Fruit fly (Drosophila melanogaster): Measurements from ENCODE around the gene CG4367.

CG4367 gene

dm6 chr3R:20317402-20318165, 12.8 kb upstream of the CG4367 start (continued):
- peak; percentile 71; the same call in 1 of the 4 replicates for TF ChIP-seq chinmo (GFP tag; IDR thresholded peaks at IDR 0.05; ENCODE audit: partially characterized antibody)
- peak; percentile 75 for TF ChIP-seq Drgx (GFP tag; IDR thresholded peaks at IDR 0.05)

dm6 chr3R:20316599-20316998, 11.8 kb upstream of the CG4367 start:
- TF ChIP-seq Aef1 (GFP tag; IDR thresholded peaks at IDR 0.05) (no peak), mirr (GFP tag; optimal IDR thresholded peaks at IDR 0.05) (peak; percentile 66), Trl (optimal IDR thresholded peaks at IDR 0.05) (no peak), Trl (GFP tag; optimal IDR thresholded peaks at IDR 0.05) (no peak), CG6791 (GFP tag; IDR thresholded peaks at IDR 0.05; ENCODE audit: partially characterized antibody) (no peak), CG4707 (GFP tag; optimal IDR thresholded peaks at IDR 0.05) (no peak), psq (GFP tag; optimal IDR thresholded peaks at IDR 0.05) (no peak), sug (tag; optimal IDR thresholded peaks at IDR 0.05) (peak; percentile 76), gem (tag; optimal IDR thresholded peaks at IDR 0.05) (peak; percentile 54), esg (GFP tag; conservative IDR thresholded peaks at IDR 0.05) (no peak), vfl (GFP tag; optimal IDR thresholded peaks at IDR 0.05) (no peak), CG17385 (GFP tag; optimal IDR thresholded peaks at IDR 0.05) (no peak), crol (GFP tag; IDR thresholded peaks at IDR 0.05) (no peak), YL-1 (GFP tag; optimal IDR thresholded peaks at IDR 0.05) (no peak), CG10147 (GFP tag; optimal IDR thresholded peaks at IDR 0.05) (no peak), exex (tag; optimal IDR thresholded peaks at IDR 0.05) (peak; percentile 75), Pdp1 (GFP tag; optimal IDR thresholded peaks at IDR 0.05) (peak in 1 of 2 experiments; percentile 66), CG11560 (tag; IDR thresholded peaks at IDR 0.05) (no peak), Optix (GFP tag; IDR thresholded peaks at IDR 0.05) (no peak), al (GFP tag; IDR thresholded peaks at IDR 0.05) (no peak), Med (GFP tag) (no peak), CG10431 (GFP tag; optimal IDR thresholded peaks at IDR 0.05) (no peak), CG10543 (GFP tag; optimal IDR thresholded peaks at IDR 0.05) (no peak), B-H1 (GFP tag; IDR thresholded peaks at IDR 0.05) (no peak), CG12155 (GFP tag; optimal IDR thresholded peaks at IDR 0.05) (no peak), ham (GFP tag; IDR thresholded peaks at IDR 0.05) (no peak), Dll (GFP tag; IDR thresholded peaks at IDR 0.05; ENCODE audit: partially characterized antibody) (no peak), grn (GFP tag; optimal IDR thresholded peaks at IDR 0.05) (peak; percentile 53), CG34376 (GFP tag; optimal IDR thresholded peaks at IDR 0.05) (peak; percentile 46), Kr (GFP tag; optimal IDR thresholded peaks at IDR 0.05) (no peak)

- peak; percentile 19 for TF ChIP-seq CG13624 (GFP tag; optimal IDR thresholded peaks at IDR 0.05)
- TF ChIP-seq CG10543 (GFP tag; optimal IDR thresholded peaks at IDR 0.05) = peak; percentile 1
- TF ChIP-seq dmrt11E (tag; optimal IDR thresholded peaks at IDR 0.05) = no peak
- TF ChIP-seq CG11695 (GFP tag; IDR thresholded peaks at IDR 0.05) = peak; percentile 63
- peak; percentile 37 for TF ChIP-seq Sox100B (GFP tag; optimal IDR thresholded peaks at IDR 0.05)
- peak; percentile 31 for TF ChIP-seq D19A (tag; optimal IDR thresholded peaks at IDR 0.05)
- peak; percentile 48; the same call in 1 of the 3 replicates for TF ChIP-seq CG7357 (GFP tag; IDR thresholded peaks at IDR 0.05)
- no peak for TF ChIP-seq CG16779 (GFP tag; IDR thresholded peaks at IDR 0.05)
- TF ChIP-seq sob (GFP tag; IDR thresholded peaks at IDR 0.05) = peak; percentile 43; the same call in 1 of the 2 replicates
- peak; percentile 26; the same call in 1 of the 2 replicates for TF ChIP-seq CG31224 (GFP tag; IDR thresholded peaks at IDR 0.05)
- peak; percentile 39; the same call in 1 of the 2 replicates for TF ChIP-seq Xrp1 (GFP tag; IDR thresholded peaks at IDR 0.05)
- TF ChIP-seq insv (GFP tag; optimal IDR thresholded peaks at IDR 0.05) = no peak
- peak; percentile 30 for TF ChIP-seq CG4820 (GFP tag; optimal IDR thresholded peaks at IDR 0.05)
- TF ChIP-seq CG11504 (tag; optimal IDR thresholded peaks at IDR 0.05) = peak; percentile 68
- 0 out of 3 replicates have a peak, but pooled peaks have one; percentile 29 for TF ChIP-seq so (GFP tag; IDR thresholded peaks at IDR 0.05)
- TF ChIP-seq CG18476 (GFP tag; optimal IDR thresholded peaks at IDR 0.05) = peak; percentile 20
- TF ChIP-seq CG11398 (GFP tag; optimal IDR thresholded peaks at IDR 0.05) = no peak
- 0 out of 3 replicates have a peak, but pooled peaks have one; percentile 27 for TF ChIP-seq CG11456 (GFP tag; IDR thresholded peaks at IDR 0.05)
Observed at dm6 chr3R:20312838-20313237, 8.1 kb upstream of the CG4367 start.
